Fruit fly (Drosophila melanogaster): ENCODE measurements around the gene Rsph1.

Rsph1 gene

dm6 chr2L:13229388-13229882, 46.2 kb downstream of the Rsph1 start, which contains the start of gene CG16815:
TSS of gene CG16815 (plus strand) at chr2L:13229832.
- TF ChIP-seq Sin3A (optimal IDR thresholded peaks at IDR 0.05) (no peak), psq (optimal IDR thresholded peaks at IDR 0.05) (no peak), ttk (optimal IDR thresholded peaks at IDR 0.05) (no peak), insv (optimal IDR thresholded peaks at IDR 0.05) (no peak), Myc (optimal IDR thresholded peaks at IDR 0.05) (no peak), h (optimal IDR thresholded peaks at IDR 0.05) (no peak)

dm6 chr2L:13231739-13232138, 48.5 kb downstream of the Rsph1 start, which contains the start of gene Prosalpha6T:
TSS of gene Prosalpha6T (plus strand) at chr2L:13232039.
- TF ChIP-seq ttk (optimal IDR thresholded peaks at IDR 0.05) (no peak), Sin3A (optimal IDR thresholded peaks at IDR 0.05) (no peak), Myc (optimal IDR thresholded peaks at IDR 0.05) (no peak), h (optimal IDR thresholded peaks at IDR 0.05) (no peak), insv (optimal IDR thresholded peaks at IDR 0.05) (no peak), psq (optimal IDR thresholded peaks at IDR 0.05) (no peak)

Measured in Kc167 (cell line).